Worm (Caenorhabditis elegans): Measurements from ENCODE around the gene cct-3.

- TF ChIP-seq nhr-11 (tag; optimal IDR thresholded peaks at IDR 0.05) (no peak), skn-1 (tag; optimal IDR thresholded peaks at IDR 0.05) (no peak), nhr-76 (tag; optimal IDR thresholded peaks at IDR 0.05) (no peak), nhr-23 (tag; optimal IDR thresholded peaks at IDR 0.05) (no peak), elt-3 (tag; optimal IDR thresholded peaks at IDR 0.05) (no peak), zag-1 (tag; optimal IDR thresholded peaks at IDR 0.05) (no peak), ceh-16 (tag; optimal IDR thresholded peaks at IDR 0.05) (no peak)
Measured at ce11 chrII:2277418-2277817, 44.1 kb downstream of the cct-3 start, which contains the start of gene K09F6.15.

All from whole organism, L3 larva.